Fruit fly (Drosophila melanogaster) whole organism, embryonic: ENCODE measurements around the gene CG45066.

ENCODE experiments used
- Aef1 ChIP-seq: fragments of 200-800 bp; sonication (Bioruptor generic); IDR thresholded peaks from 3 replicates; pipeline ENCODE4 v1.3.6; 2022; ENCODE audit warnings: missing biosample characterization, missing genetic modification characterization
- CG10274 ChIP-seq: fragments of 200-800 bp; sonication (Bioruptor generic); optimal IDR thresholded peaks from 3 replicates; lab custom pipeline; 2017; ENCODE audit warnings: missing biosample characterization, mild to moderate bottlenecking, missing genetic modification characterization
- CG10321 ChIP-seq: fragments of 200-800 bp; sonication (Bioruptor generic); IDR thresholded peaks from 2 replicates; pipeline ENCODE4 v1.3.6; 2022; ENCODE audit warnings: missing biosample characterization, missing genetic modification characterization
- CG11093 ChIP-seq: fragments of 200-800 bp; sonication (Bioruptor generic); IDR thresholded peaks from 3 replicates; pipeline ENCODE4 v1.3.6; 2022; ENCODE audit warnings: missing biosample characterization, missing genetic modification characterization
- CG11696 ChIP-seq: fragments of 200-800 bp; sonication (Bioruptor generic); IDR thresholded peaks from 2 replicates; pipeline ENCODE4 v1.3.6; 2022; ENCODE audit warnings: missing biosample characterization, missing genetic modification characterization
- CG12071 ChIP-seq: fragments of 200-800 bp; sonication (Bioruptor generic); optimal IDR thresholded peaks from 3 replicates; lab custom pipeline; 2018; ENCODE audit warnings: missing biosample characterization, mild to moderate bottlenecking, missing genetic modification characterization
- CG12236 ChIP-seq: fragments of 200-800 bp; sonication (Bioruptor generic); optimal IDR thresholded peaks from 2 replicates; lab custom pipeline; 2016; ENCODE audit warnings: missing biosample characterization, missing genetic modification characterization
- CG12769 ChIP-seq: fragments of 200-800 bp; sonication (Bioruptor generic); optimal IDR thresholded peaks from 2 replicates; lab custom pipeline; 2019; ENCODE audit warnings: missing biosample characterization, mild to moderate bottlenecking, missing genetic modification characterization, moderate library complexity
- CG14710 ChIP-seq: fragments of 200-800 bp; sonication (Bioruptor generic); optimal IDR thresholded peaks from 3 replicates; lab custom pipeline; 2019; ENCODE audit warnings: missing biosample characterization, mild to moderate bottlenecking, missing genetic modification characterization, moderate library complexity
- CG15011 ChIP-seq: fragments of 200-800 bp; sonication (Bioruptor generic); optimal IDR thresholded peaks from 3 replicates; lab custom pipeline; 2018; ENCODE audit warnings: missing biosample characterization, mild to moderate bottlenecking, missing genetic modification characterization
- CG15073 ChIP-seq: fragments of 200-800 bp; sonication (Bioruptor generic); optimal IDR thresholded peaks from 2 replicates; lab custom pipeline; 2016; ENCODE audit warnings: missing biosample characterization, missing genetic modification characterization
- CG17612 ChIP-seq: fragments of 200-800 bp; sonication (Bioruptor generic); IDR thresholded peaks from 2 replicates; pipeline ENCODE4 v1.3.6; 2022; ENCODE audit warnings: missing biosample characterization, missing genetic modification characterization
- CG3163 ChIP-seq: fragments of 200-800 bp; sonication (Bioruptor generic); optimal IDR thresholded peaks from 3 replicates; lab custom pipeline; 2016; ENCODE audit warnings: missing biosample characterization, missing genetic modification characterization
- CG4328 ChIP-seq: fragments of 200-800 bp; sonication (Bioruptor generic); optimal IDR thresholded peaks from 3 replicates; lab custom pipeline; 2017; ENCODE audit warnings: missing biosample characterization, missing genetic modification reagents, missing genetic modification characterization
- CG6254 ChIP-seq: fragments of 200-800 bp; sonication (Bioruptor generic); optimal IDR thresholded peaks from 3 replicates; lab custom pipeline; 2017; ENCODE audit warnings: mild to moderate bottlenecking, missing biosample characterization, missing genetic modification reagents, missing genetic modification characterization
- CG6791 ChIP-seq: fragments of 200-800 bp; sonication (Bioruptor generic); IDR thresholded peaks from 3 replicates; pipeline ENCODE4 v1.3.6; 2022; ENCODE audit warnings: missing biosample characterization, missing genetic modification characterization; ENCODE audit not compliant: partially characterized antibody
- CG7271 ChIP-seq: fragments of 200-800 bp; sonication (Bioruptor generic); optimal IDR thresholded peaks from 2 replicates; lab custom pipeline; 2018; ENCODE audit warnings: missing biosample characterization, mild to moderate bottlenecking, missing genetic modification characterization, moderate library complexity
- CG7987 ChIP-seq: fragments of 200-800 bp; sonication (Bioruptor generic); optimal IDR thresholded peaks from 2 replicates; lab custom pipeline; 2018; ENCODE audit warnings: missing biosample characterization, mild to moderate bottlenecking, missing genetic modification characterization, moderate library complexity
- CG8359 ChIP-seq: fragments of 200-800 bp; sonication (Bioruptor generic); optimal IDR thresholded peaks from 2 replicates; lab custom pipeline; 2017; ENCODE audit warnings: missing biosample characterization, mild to moderate bottlenecking, missing genetic modification characterization, borderline replicate concordance
- Doc3 ChIP-seq: fragments of 200-800 bp; sonication (Bioruptor generic); IDR thresholded peaks from 3 replicates; pipeline ENCODE4 v1.3.6; 2022; ENCODE audit warnings: missing biosample characterization, missing genetic modification characterization; ENCODE audit not compliant: partially characterized antibody
- H2.0 ChIP-seq: fragments of 200-800 bp; sonication (Bioruptor generic); IDR thresholded peaks from 2 replicates; pipeline ENCODE4 v1.3.6; 2022; ENCODE audit warnings: missing biosample characterization, missing genetic modification characterization
- HLH4C ChIP-seq: fragments of 200-800 bp; sonication (Bioruptor generic); IDR thresholded peaks from 3 replicates; pipeline ENCODE4 v1.3.6; 2022; ENCODE audit warnings: missing biosample characterization, missing genetic modification characterization; ENCODE audit not compliant: partially characterized antibody
- HLHmδ ChIP-seq: fragments of 200-800 bp; sonication (Bioruptor generic); optimal IDR thresholded peaks from 2 replicates; lab custom pipeline; 2018; ENCODE audit warnings: missing biosample characterization, mild to moderate bottlenecking, missing genetic modification characterization, moderate library complexity
- Hand ChIP-seq: fragments of 200-800 bp; sonication (Bioruptor generic); optimal IDR thresholded peaks from 2 replicates; lab custom pipeline; 2017; ENCODE audit warnings: mild to moderate bottlenecking, missing biosample characterization, missing genetic modification reagents, missing genetic modification characterization
- HmgZ ChIP-seq: fragments of 200-800 bp; sonication (Bioruptor generic); optimal IDR thresholded peaks from 2 replicates; lab custom pipeline; 2018; ENCODE audit warnings: missing biosample characterization, mild to moderate bottlenecking, missing genetic modification characterization
- Opbp ChIP-seq: fragments of 200-800 bp; sonication (Bioruptor generic); IDR thresholded peaks from 3 replicates; pipeline ENCODE4 v1.3.6; 2022; ENCODE audit warnings: missing biosample characterization, missing genetic modification characterization; ENCODE audit not compliant: partially characterized antibody
- Sry-δ ChIP-seq: fragments of 200-800 bp; sonication (Bioruptor generic); optimal IDR thresholded peaks from 2 replicates; lab custom pipeline; 2016; ENCODE audit warnings: missing biosample characterization, missing genetic modification characterization
- Xbp1 ChIP-seq: fragments of 200-800 bp; sonication (Bioruptor generic); optimal IDR thresholded peaks from 3 replicates; lab custom pipeline; 2016; ENCODE audit warnings: missing biosample characterization, mild to moderate bottlenecking, missing genetic modification characterization
- ab ChIP-seq: fragments of 200-800 bp; sonication (Bioruptor generic); optimal IDR thresholded peaks from 2 replicates; lab custom pipeline; 2016; ENCODE audit warnings: missing biosample characterization, missing genetic modification characterization
- dan ChIP-seq: fragments of 200-800 bp; sonication (Bioruptor generic); IDR thresholded peaks from 2 replicates; pipeline ENCODE4 v1.3.6; 2022; ENCODE audit warnings: missing biosample characterization, missing genetic modification characterization
- ems ChIP-seq: fragments of 200-800 bp; sonication (Bioruptor generic); optimal IDR thresholded peaks from 3 replicates; lab custom pipeline; 2016; ENCODE audit warnings: missing biosample characterization, missing genetic modification characterization
- jigr1 ChIP-seq: fragments of 200-800 bp; sonication (Bioruptor generic); IDR thresholded peaks from 3 replicates; pipeline ENCODE4 v1.3.6; 2022; ENCODE audit warnings: missing biosample characterization, missing genetic modification characterization
- knrl ChIP-seq: fragments of 200-800 bp; sonication (Bioruptor generic); IDR thresholded peaks from 3 replicates; pipeline ENCODE4 v1.3.6; 2022; ENCODE audit warnings: missing biosample characterization, missing genetic modification characterization; ENCODE audit not compliant: partially characterized antibody
- lab ChIP-seq: fragments of 200-800 bp; sonication (Bioruptor generic); optimal IDR thresholded peaks from 3 replicates; lab custom pipeline; 2017; ENCODE audit warnings: missing biosample characterization, missing genetic modification characterization, mild to moderate bottlenecking, moderate library complexity, missing genetic modification reagents
- lov ChIP-seq, 2 experiments: fragments of 200-800 bp in 1 of 2; fragments of >200 bp in 1 of 2; sonication (Bioruptor generic) in 1 of 2; IDR thresholded peaks in 1 of 2; optimal IDR thresholded peaks in 1 of 2; 2 replicates in 1 of 2; 3 replicates in 1 of 2; pipeline versions ENCODE4 v1.3.6 to Lab custom; 2017 to 2022; ENCODE audit warnings: missing biosample characterization in 1 of 2, missing genetic modification characterization in 1 of 2
- mirr ChIP-seq: fragments of 200-800 bp; sonication (Bioruptor generic); optimal IDR thresholded peaks from 3 replicates; lab custom pipeline; 2018; ENCODE audit warnings: missing biosample characterization, mild to moderate bottlenecking, missing genetic modification characterization
- nau ChIP-seq: fragments of 200-800 bp; sonication (Bioruptor generic); optimal IDR thresholded peaks from 3 replicates; lab custom pipeline; 2017; ENCODE audit warnings: missing biosample characterization, mild to moderate bottlenecking, missing genetic modification characterization, missing genetic modification reagents
- org-1 ChIP-seq: fragments of 200-800 bp; sonication (Bioruptor generic); optimal IDR thresholded peaks from 2 replicates; lab custom pipeline; 2017; ENCODE audit warnings: missing biosample characterization, missing genetic modification characterization
- pita ChIP-seq: fragments of 200-800 bp; sonication (Bioruptor generic); optimal IDR thresholded peaks from 2 replicates; lab custom pipeline; 2017; ENCODE audit warnings: missing biosample characterization, mild to moderate bottlenecking, missing genetic modification characterization
- pnt ChIP-seq: fragments of 200-800 bp; sonication (Bioruptor generic); optimal IDR thresholded peaks from 3 replicates; lab custom pipeline; 2016; ENCODE audit warnings: missing biosample characterization, missing genetic modification characterization
- pros ChIP-seq: fragments of 200-800 bp; sonication (Bioruptor generic); optimal IDR thresholded peaks from 3 replicates; lab custom pipeline; 2019; ENCODE audit warnings: missing biosample characterization, mild to moderate bottlenecking, missing genetic modification characterization, moderate library complexity
- seq ChIP-seq: fragments of 200-800 bp; sonication (Bioruptor generic); IDR thresholded peaks from 2 replicates; pipeline ENCODE4 v1.3.6; 2022; ENCODE audit warnings: missing biosample characterization, missing genetic modification characterization
- slp2 ChIP-seq: fragments of 200-800 bp; sonication (Bioruptor generic); optimal IDR thresholded peaks from 2 replicates; lab custom pipeline; 2016; ENCODE audit warnings: missing biosample characterization, missing genetic modification characterization
- sr ChIP-seq: fragments of 200-800 bp; sonication (Bioruptor generic); IDR thresholded peaks from 3 replicates; pipeline ENCODE4 v1.3.6; 2022; ENCODE audit warnings: missing biosample characterization, missing genetic modification characterization
- tgo ChIP-seq: fragments of 200-800 bp; sonication (Bioruptor generic); IDR thresholded peaks from 3 replicates; pipeline ENCODE4 v1.3.6; 2022; ENCODE audit warnings: missing biosample characterization, missing genetic modification characterization
- toy ChIP-seq: fragments of 200-800 bp; sonication (Bioruptor generic); IDR thresholded peaks from 2 replicates; pipeline ENCODE4 v1.3.6; 2022; ENCODE audit warnings: missing biosample characterization, missing genetic modification characterization
- unc-4 ChIP-seq: fragments of 200-800 bp; sonication (Bioruptor generic); IDR thresholded peaks from 2 replicates; pipeline ENCODE4 v1.3.6; 2022; ENCODE audit warnings: missing biosample characterization, missing genetic modification characterization; ENCODE audit not compliant: partially characterized antibody
- wdn ChIP-seq: fragments of 200-800 bp; sonication (Bioruptor generic); IDR thresholded peaks from 2 replicates; pipeline ENCODE4 v1.3.6; 2022; ENCODE audit warnings: missing biosample characterization, missing genetic modification characterization
- zf30C ChIP-seq: fragments of 200-800 bp; sonication (Bioruptor generic); optimal IDR thresholded peaks from 3 replicates; lab custom pipeline; 2018; ENCODE audit warnings: missing biosample characterization, mild to moderate bottlenecking, missing genetic modification characterization

The CG45066 gene

DNA sequence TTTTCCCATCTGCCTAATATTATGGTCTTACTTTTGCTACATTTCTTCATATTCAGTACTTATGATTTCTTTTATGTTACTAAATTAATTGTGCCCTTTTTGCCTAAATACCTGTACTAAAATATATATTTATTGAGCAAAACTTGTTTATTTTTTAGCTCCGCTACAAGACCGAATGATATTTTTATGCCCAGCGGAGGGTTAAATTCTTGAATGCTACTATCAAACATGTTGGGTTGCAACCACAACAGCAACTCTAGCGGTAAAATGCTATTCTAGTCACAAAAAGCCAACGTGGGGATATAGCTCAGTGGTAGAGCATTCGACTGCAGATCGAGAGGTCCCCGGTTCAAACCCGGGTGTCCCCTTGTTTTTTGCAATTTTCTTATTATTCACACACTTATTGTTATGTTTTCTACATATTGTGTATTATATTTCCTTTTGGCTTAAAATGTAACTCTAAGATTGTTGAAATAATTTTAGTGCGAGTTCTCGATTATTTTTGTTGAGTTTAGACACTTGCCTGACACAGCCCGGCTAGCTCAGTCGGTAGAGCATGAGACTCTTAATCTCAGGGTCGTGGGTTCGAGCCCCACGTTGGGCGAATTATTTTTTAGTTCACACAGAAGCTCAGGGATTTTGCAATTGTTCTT lies 14.8 kb downstream of the CG45066 start (continued):
- peak; percentile 85 for TF ChIP-seq HLH4C (GFP tag; lab: Robert Waterston, UW)
- TF ChIP-seq wdn (GFP tag; lab: Robert Waterston, UW) = no peak
- TF ChIP-seq HmgZ = no peak
- no peak for TF ChIP-seq CG14710 (tag; lab: Kevin White, UChicago)
- TF ChIP-seq CG8359 (GFP tag; lab: Kevin White, UChicago) = no peak
- no peak for TF ChIP-seq toy
- no peak for TF ChIP-seq nau
- TF ChIP-seq lab (GFP tag; lab: Kevin White, UChicago) = peak; percentile 60
- peak; percentile 8 for TF ChIP-seq CG4328 (GFP tag; lab: Kevin White, UChicago)
- TF ChIP-seq sr (GFP tag; lab: Robert Waterston, UW) = no peak
- TF ChIP-seq CG6791 (GFP tag; lab: Robert Waterston, UW) = peak; percentile 95
- no peak for TF ChIP-seq slp2
- TF ChIP-seq CG12071 = no peak
- TF ChIP-seq H2.0 = peak; percentile 20; the same call in 1 of the 2 replicates
- TF ChIP-seq zf30C (GFP tag; lab: Kevin White, UChicago) = no peak
- TF ChIP-seq CG7271 (tag; lab: Kevin White, UChicago) = no peak
- TF ChIP-seq Doc3 (GFP tag; lab: Robert Waterston, UW) = peak; percentile 39; the same call in 1 of the 3 replicates
- TF ChIP-seq CG15011 (GFP tag; lab: Kevin White, UChicago) = no peak
- peak; percentile 16 for TF ChIP-seq pnt
- no peak for TF ChIP-seq CG15073
- no peak for TF ChIP-seq org-1 (GFP tag; lab: Kevin White, UChicago)
- no peak for TF ChIP-seq seq (GFP tag; lab: Robert Waterston, UW)
- TF ChIP-seq CG12769 = peak; percentile 3
- no peak for TF ChIP-seq CG11696 (GFP tag; lab: Robert Waterston, UW)
- TF ChIP-seq pros (GFP tag; lab: Kevin White, UChicago) = peak; percentile 76
- TF ChIP-seq jigr1 = no peak
- no peak for TF ChIP-seq CG17612
- TF ChIP-seq CG11093 (GFP tag; lab: Robert Waterston, UW) = no peak
- peak; percentile 21 for TF ChIP-seq Hand (GFP tag; lab: Kevin White, UChicago)
- TF ChIP-seq dan (GFP tag; lab: Robert Waterston, UW) = no peak
- no peak for TF ChIP-seq pita (GFP tag; lab: Kevin White, UChicago)
- TF ChIP-seq Xbp1 (GFP tag; lab: Kevin White, UChicago) = no peak
- TF ChIP-seq CG12236 (GFP tag; lab: Kevin White, UChicago) = no peak
- TF ChIP-seq CG3163 (GFP tag; lab: Kevin White, UChicago) = no peak
- no peak for TF ChIP-seq Aef1 (GFP tag; lab: Robert Waterston, UW)
- no peak for TF ChIP-seq lov (optimal IDR thresholded peaks at IDR 0.05; lab: Kevin White, UChicago)
- TF ChIP-seq lov (GFP tag; IDR thresholded peaks at IDR 0.05; lab: Robert Waterston, UW) = no peak
- TF ChIP-seq mirr (GFP tag; lab: Kevin White, UChicago) = no peak
- TF ChIP-seq unc-4 (GFP tag; lab: Robert Waterston, UW) = peak; percentile 52
- TF ChIP-seq HLHmδ = no peak
- TF ChIP-seq CG10274 (GFP tag; lab: Kevin White, UChicago) = no peak
- TF ChIP-seq Opbp (GFP tag; lab: Robert Waterston, UW) = peak; percentile 95
- TF ChIP-seq Sry-δ (GFP tag; lab: Kevin White, UChicago) = no peak
- TF ChIP-seq ems (GFP tag; lab: Kevin White, UChicago) = no peak
- TF ChIP-seq ab (GFP tag; lab: Kevin White, UChicago) = no peak
- no peak for TF ChIP-seq CG7987 (GFP tag; lab: Kevin White, UChicago)
- no peak for TF ChIP-seq tgo
- TF ChIP-seq CG10321 = no peak
- peak; percentile 74 for TF ChIP-seq knrl
- no peak for TF ChIP-seq CG6254 (GFP tag; lab: Kevin White, UChicago)
